Worm (Caenorhabditis elegans): ENCODE data around the gene bgnt-1.1.

DNA sequence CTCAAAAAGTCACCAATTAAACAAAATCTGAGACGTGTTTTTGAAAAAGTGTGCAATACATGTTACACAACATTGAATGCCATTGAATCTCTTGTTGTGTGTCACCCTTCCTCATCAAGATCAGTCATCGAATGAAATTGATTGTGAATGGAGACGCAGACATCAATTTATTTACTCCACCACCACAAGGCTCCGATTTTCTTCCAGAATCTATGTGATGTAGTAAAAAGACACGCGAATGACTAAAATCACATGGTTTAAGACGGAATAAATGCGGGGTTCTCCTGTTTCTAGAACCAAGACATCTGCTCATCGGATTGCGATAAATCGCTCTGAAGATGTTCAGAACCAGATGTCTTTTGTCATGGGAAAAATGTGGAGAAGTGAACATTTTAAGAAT is 40.2 kb downstream of the bgnt-1.1 start:
- TF ChIP-seq cog-1 (tag; optimal IDR thresholded peaks at IDR 0.05) (no peak), flt-1 (GFP tag; IDR thresholded peaks at IDR 0.05) (no peak), ref-1 (GFP tag; conservative IDR thresholded peaks at IDR 0.05) (no peak), ztf-23 (GFP tag; IDR thresholded peaks at IDR 0.05) (no peak)

All from whole organism, midembryonic.